Fruit fly (Drosophila melanogaster) whole organism, prepupa: ENCODE measurements around the gene CG32568.

ENCODE experiments used
- Blimp-1 ChIP-seq: fragments of 200-800 bp; sonication (Bioruptor generic); optimal IDR thresholded peaks from 3 replicates; lab custom pipeline; 2017; ENCODE audit warnings: missing biosample characterization, missing genetic modification characterization, mild to moderate bottlenecking, moderate library complexity, missing genetic modification reagents
- CG10631 ChIP-seq: fragments of 200-800 bp; sonication (Bioruptor generic); optimal IDR thresholded peaks from 2 replicates; lab custom pipeline; 2016; ENCODE audit warnings: missing biosample characterization, missing genetic modification characterization
- CG10669 ChIP-seq: fragments of 200-800 bp; sonication (Bioruptor generic); optimal IDR thresholded peaks from 3 replicates; lab custom pipeline; 2018; ENCODE audit warnings: missing biosample characterization, mild to moderate bottlenecking, missing genetic modification characterization, moderate library complexity
- CG11294 ChIP-seq: fragments of 200-800 bp; sonication (Bioruptor generic); IDR thresholded peaks from 2 replicates; pipeline ENCODE4 v1.3.6; 2022; ENCODE audit warnings: missing biosample characterization, missing genetic modification characterization
- CG11762 ChIP-seq: fragments of 200-800 bp; sonication (Bioruptor generic); optimal IDR thresholded peaks from 3 replicates; lab custom pipeline; 2016; ENCODE audit warnings: missing biosample characterization, missing genetic modification characterization; ENCODE audit not compliant: insufficient read depth
- CG11902 ChIP-seq: fragments of 200-800 bp; sonication (Bioruptor generic); optimal IDR thresholded peaks from 3 replicates; lab custom pipeline; 2016; ENCODE audit warnings: missing biosample characterization, missing genetic modification characterization
- CG1621 ChIP-seq: fragments of 200-800 bp; sonication (Bioruptor generic); optimal IDR thresholded peaks from 3 replicates; lab custom pipeline; 2018; ENCODE audit warnings: missing biosample characterization, mild to moderate bottlenecking, missing genetic modification characterization
- CG3032 ChIP-seq: fragments of 200-800 bp; optimal IDR thresholded peaks from 2 replicates; lab custom pipeline; 2019; ENCODE audit warnings: missing biosample characterization, mild to moderate bottlenecking, missing genetic modification characterization, moderate library complexity
- CG32006 ChIP-seq: fragments of 200-800 bp; sonication (Bioruptor generic); optimal IDR thresholded peaks from 3 replicates; lab custom pipeline; 2017; ENCODE audit warnings: missing biosample characterization, mild to moderate bottlenecking, missing genetic modification characterization
- CG3919 ChIP-seq: fragments of 200-800 bp; sonication (Bioruptor generic); optimal IDR thresholded peaks from 3 replicates; lab custom pipeline; 2016; ENCODE audit warnings: missing biosample characterization, missing genetic modification characterization
- CG4318 ChIP-seq: fragments of 200-800 bp; sonication (Bioruptor generic); optimal IDR thresholded peaks from 3 replicates; lab custom pipeline; 2017; ENCODE audit warnings: missing biosample characterization, mild to moderate bottlenecking, missing genetic modification characterization
- CG6163 ChIP-seq: fragments of 200-800 bp; sonication (Bioruptor generic); IDR thresholded peaks from 3 replicates; pipeline ENCODE4 v1.3.6; 2022; ENCODE audit warnings: missing biosample characterization, missing genetic modification characterization
- CG6276 ChIP-seq: fragments of 200-800 bp; sonication (Bioruptor generic); optimal IDR thresholded peaks from 2 replicates; lab custom pipeline; 2017; ENCODE audit warnings: missing biosample characterization, mild to moderate bottlenecking, missing genetic modification characterization
- CG6792 ChIP-seq: fragments of 200-800 bp; sonication (Bioruptor generic); optimal IDR thresholded peaks from 3 replicates; lab custom pipeline; 2016; ENCODE audit warnings: missing biosample characterization, missing genetic modification characterization
- CG6808 ChIP-seq: fragments of 200-800 bp; sonication (Bioruptor generic); optimal IDR thresholded peaks from 3 replicates; lab custom pipeline; 2017; ENCODE audit warnings: missing biosample characterization, missing genetic modification characterization, mild to moderate bottlenecking, moderate library complexity, missing genetic modification reagents
- CG7368 ChIP-seq: fragments of 200-800 bp; sonication (Bioruptor generic); optimal IDR thresholded peaks from 3 replicates; lab custom pipeline; 2016; ENCODE audit warnings: missing biosample characterization, missing genetic modification characterization
- CG8632 ChIP-seq: fragments of 200-800 bp; sonication (Bioruptor generic); optimal IDR thresholded peaks from 3 replicates; lab custom pipeline; 2016; ENCODE audit warnings: missing biosample characterization, missing genetic modification characterization
- CG9139 ChIP-seq: fragments of 200-800 bp; sonication (Bioruptor generic); optimal IDR thresholded peaks from 3 replicates; lab custom pipeline; 2017; ENCODE audit warnings: missing biosample characterization, mild to moderate bottlenecking, missing genetic modification characterization
- Eip75B ChIP-seq: fragments of 200-800 bp; sonication (Bioruptor generic); optimal IDR thresholded peaks from 3 replicates; lab custom pipeline; 2016; ENCODE audit warnings: missing biosample characterization, missing genetic modification characterization
- Eip78C ChIP-seq: fragments of 200-800 bp; sonication (Bioruptor generic); peaks from one replicate; lab custom pipeline; 2016; ENCODE audit warnings: missing biosample characterization, missing genetic modification characterization
- Eip93F ChIP-seq: fragments of 200-800 bp; sonication (Bioruptor generic); optimal IDR thresholded peaks from 2 replicates; lab custom pipeline; 2016; ENCODE audit warnings: missing biosample characterization, mild to moderate bottlenecking, missing genetic modification characterization
- Ets21C ChIP-seq: fragments of 200-800 bp; sonication (Bioruptor generic); optimal IDR thresholded peaks from 3 replicates; lab custom pipeline; 2016; ENCODE audit warnings: missing biosample characterization, missing genetic modification characterization
- Ets96B ChIP-seq: fragments of 200-800 bp; optimal IDR thresholded peaks from 2 replicates; lab custom pipeline; 2019; ENCODE audit warnings: missing biosample characterization, mild to moderate bottlenecking, missing genetic modification characterization, moderate library complexity
- Gug ChIP-seq: fragments of 200-800 bp; sonication (Bioruptor generic); IDR thresholded peaks from 2 replicates; pipeline ENCODE4 v1.3.6; 2022; ENCODE audit warnings: missing biosample characterization, missing genetic modification characterization
- Hr38 ChIP-seq: sonication (Bioruptor generic); optimal IDR thresholded peaks from 2 replicates; lab custom pipeline; 2016; ENCODE audit warnings: missing biosample characterization, missing genetic modification characterization
- Hr39 ChIP-seq: fragments of 200-800 bp; sonication (Bioruptor generic); optimal IDR thresholded peaks from 2 replicates; lab custom pipeline; 2016; ENCODE audit warnings: missing biosample characterization, missing genetic modification characterization
- Hr4 ChIP-seq: fragments of 200-800 bp; sonication (Bioruptor generic); optimal IDR thresholded peaks from 3 replicates; lab custom pipeline; 2016; ENCODE audit warnings: missing biosample characterization, missing genetic modification characterization
- Lpt ChIP-seq: fragments of 200-800 bp; sonication (Bioruptor generic); optimal IDR thresholded peaks from 3 replicates; lab custom pipeline; 2016; ENCODE audit warnings: missing biosample characterization, missing genetic modification characterization
- Met ChIP-seq: fragments of 200-800 bp; sonication (Bioruptor generic); optimal IDR thresholded peaks from 3 replicates; lab custom pipeline; 2016; ENCODE audit warnings: missing biosample characterization, missing genetic modification characterization
- Smox ChIP-seq: fragments of 200-800 bp; sonication (Bioruptor generic); optimal IDR thresholded peaks from 3 replicates; lab custom pipeline; 2016; ENCODE audit warnings: missing biosample characterization, missing genetic modification characterization
- Sox102F ChIP-seq: fragments of 200-800 bp; sonication (Bioruptor generic); optimal IDR thresholded peaks from 2 replicates; lab custom pipeline; 2016; ENCODE audit warnings: missing biosample characterization, mild to moderate bottlenecking, missing genetic modification characterization
- Sox14 ChIP-seq: fragments of 200-800 bp; sonication (Bioruptor generic); optimal IDR thresholded peaks from 3 replicates; lab custom pipeline; 2016; ENCODE audit warnings: missing biosample characterization, missing genetic modification characterization
- achi ChIP-seq: fragments of 200-800 bp; sonication (Bioruptor generic); optimal IDR thresholded peaks from 3 replicates; lab custom pipeline; 2016; ENCODE audit warnings: missing biosample characterization, missing genetic modification characterization
- acj6 ChIP-seq: fragments of 200-800 bp; sonication (Bioruptor generic); optimal IDR thresholded peaks from 3 replicates; lab custom pipeline; 2016; ENCODE audit warnings: missing biosample characterization, missing genetic modification characterization
- dac ChIP-seq: fragments of 200-800 bp; sonication (Bioruptor generic); optimal IDR thresholded peaks from 2 replicates; lab custom pipeline; 2017; ENCODE audit warnings: missing biosample characterization, mild to moderate bottlenecking, missing genetic modification characterization
- dsx ChIP-seq: fragments of 200-800 bp; optimal IDR thresholded peaks from 3 replicates; lab custom pipeline; 2019; ENCODE audit warnings: missing biosample characterization, mild to moderate bottlenecking, missing genetic modification characterization, moderate library complexity; ENCODE audit not compliant: poor library complexity, severe bottlenecking
- eg ChIP-seq: fragments of 200-800 bp; sonication (Bioruptor generic); IDR thresholded peaks from 3 replicates; pipeline ENCODE4 v1.3.6; 2022; ENCODE audit warnings: missing biosample characterization, missing genetic modification characterization
- esn ChIP-seq: fragments of 200-800 bp; sonication (Bioruptor generic); optimal IDR thresholded peaks from 2 replicates; lab custom pipeline; 2016; ENCODE audit warnings: missing biosample characterization, mild to moderate bottlenecking, missing genetic modification characterization, moderate library complexity
- fkh ChIP-seq: fragments of 200-800 bp; sonication (Bioruptor generic); optimal IDR thresholded peaks from 3 replicates; lab custom pipeline; 2017; ENCODE audit warnings: missing biosample characterization, mild to moderate bottlenecking, missing genetic modification characterization, moderate library complexity
- lz ChIP-seq: fragments of 200-800 bp; sonication (Bioruptor generic); optimal IDR thresholded peaks from 3 replicates; lab custom pipeline; 2016; ENCODE audit warnings: missing biosample characterization, missing genetic modification characterization
- net ChIP-seq: fragments of 200-800 bp; sonication (Bioruptor generic); optimal IDR thresholded peaks from 3 replicates; lab custom pipeline; 2016; ENCODE audit warnings: missing biosample characterization, missing genetic modification characterization
- pdm3 ChIP-seq: fragments of 200-800 bp; sonication (Bioruptor generic); optimal IDR thresholded peaks from 3 replicates; lab custom pipeline; 2016; ENCODE audit warnings: missing biosample characterization, missing genetic modification characterization
- salr ChIP-seq, 2 experiments: fragments of 200-800 bp; sonication (Bioruptor generic); optimal IDR thresholded peaks; 3 replicates each; lab custom pipeline; 2016 to 2018; ENCODE audit warnings: missing biosample characterization in 2 of 2, missing genetic modification characterization in 2 of 2, mild to moderate bottlenecking in 1 of 2
- spab ChIP-seq: fragments of 200-800 bp; sonication (Bioruptor generic); optimal IDR thresholded peaks from 2 replicates; lab custom pipeline; 2017; ENCODE audit warnings: missing biosample characterization, mild to moderate bottlenecking, missing genetic modification characterization, missing genetic modification reagents
- ss ChIP-seq, 2 experiments: fragments of 200-800 bp; sonication (Bioruptor generic); optimal IDR thresholded peaks; 2 replicates in 1 of 2; 3 replicates in 1 of 2; lab custom pipeline; 2017 to 2018; ENCODE audit warnings: mild to moderate bottlenecking in 2 of 2, missing biosample characterization in 2 of 2, missing genetic modification characterization in 2 of 2, moderate library complexity in 1 of 2
- svp ChIP-seq: fragments of 200-800 bp; sonication (Bioruptor generic); peaks from one replicate; lab custom pipeline; 2016; ENCODE audit warnings: missing biosample characterization, missing genetic modification characterization
- vri ChIP-seq: fragments of 200-800 bp; sonication (Bioruptor generic); optimal IDR thresholded peaks from 3 replicates; lab custom pipeline; 2016; ENCODE audit warnings: missing biosample characterization, mild to moderate bottlenecking, missing genetic modification characterization

The CG32568 gene

DNA sequence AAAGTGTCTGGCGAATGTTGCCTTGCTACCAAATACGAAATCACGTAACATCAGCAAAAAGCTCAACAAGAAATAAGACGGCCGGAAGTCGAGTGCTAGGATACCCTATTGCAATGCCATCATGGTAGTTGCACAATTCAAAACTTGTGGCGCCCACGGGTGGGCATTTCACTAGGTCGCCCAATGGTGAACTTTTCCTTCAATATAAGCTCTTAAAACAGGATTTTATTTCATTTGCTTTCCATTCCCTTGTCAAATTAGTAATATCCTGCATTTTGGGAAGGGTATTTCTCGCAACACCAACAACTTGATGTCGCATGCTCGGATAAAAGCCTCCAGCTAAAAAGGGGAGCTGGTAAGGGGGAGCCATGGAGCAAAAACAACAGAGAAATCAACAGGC, 20.8 kb downstream of the CG32568 start (continued):
- TF ChIP-seq ss (GFP tag; optimal IDR thresholded peaks at IDR 0.05; lab: Kevin White, UChicago), result no peak
- TF ChIP-seq fkh (GFP tag; lab: Kevin White, UChicago), result no peak
- peak; percentile 81 for TF ChIP-seq esn
- peak; percentile 65 for TF ChIP-seq Ets21C (GFP tag; lab: Kevin White, UChicago)
- TF ChIP-seq Eip78C (GFP tag; lab: Kevin White, UChicago), result peak; percentile 74
- 0 out of 2 replicates have a peak, but pooled peaks have one; percentile 37 for TF ChIP-seq CG11294 (GFP tag; lab: Robert Waterston, UW)
- peak; percentile 40 for TF ChIP-seq net (GFP tag; lab: Kevin White, UChicago)
- peak; percentile 54 for TF ChIP-seq achi
- TF ChIP-seq CG11762, result peak; percentile 22
- TF ChIP-seq CG10669 (GFP tag; lab: Kevin White, UChicago), result peak; percentile 60
- no peak for TF ChIP-seq Eip93F (GFP tag; lab: Kevin White, UChicago)
- peak; percentile 66 for TF ChIP-seq CG10631 (GFP tag; lab: Kevin White, UChicago)
- TF ChIP-seq CG9139, result no peak
- no peak for TF ChIP-seq CG6808 (GFP tag; lab: Kevin White, UChicago)
- TF ChIP-seq salr (GFP tag; optimal IDR thresholded peaks at IDR 0.05; lab: Kevin White, UChicago), result peak in 1 of 2 experiments; percentile 43
- peak; percentile 67 for TF ChIP-seq CG8632 (GFP tag; lab: Kevin White, UChicago)
- TF ChIP-seq CG11902 (GFP tag; lab: Kevin White, UChicago), result peak; percentile 62
- peak; percentile 59 for TF ChIP-seq pdm3 (GFP tag; lab: Kevin White, UChicago)
- peak; percentile 66 for TF ChIP-seq Smox
- peak; percentile 19 for TF ChIP-seq CG4318

DNA sequence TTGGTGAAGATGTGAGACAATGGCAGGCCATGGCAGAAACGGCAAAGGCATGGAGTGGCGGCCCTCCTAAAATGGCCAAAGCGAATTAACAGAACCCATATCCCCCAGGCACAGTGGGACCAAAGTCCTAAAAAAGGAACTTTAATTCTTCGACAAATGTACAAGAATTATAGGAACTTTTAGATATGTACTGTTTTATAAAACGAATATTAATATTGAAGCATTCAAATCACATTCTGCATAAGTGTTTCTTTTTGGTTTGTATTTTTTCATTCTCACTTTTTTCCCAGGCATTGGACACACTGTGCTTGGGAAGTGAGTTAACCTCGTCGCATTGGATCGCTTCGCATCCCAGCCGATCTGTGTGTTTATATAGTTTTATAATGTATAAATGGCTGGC, 24.2 kb downstream of the CG32568 start:
- TF ChIP-seq dsx (GFP tag; lab: Kevin White, UChicago) (peak; percentile 62), Sox102F (GFP tag; lab: Kevin White, UChicago) (peak; percentile 26), fkh (GFP tag; lab: Kevin White, UChicago) (no peak), dac (GFP tag; lab: Kevin White, UChicago) (no peak), Ets21C (GFP tag; lab: Kevin White, UChicago) (no peak), CG1621 (tag; lab: Kevin White, UChicago) (peak; percentile 8), Met (GFP tag; lab: Kevin White, UChicago) (peak; percentile 42), ss (GFP tag; optimal IDR thresholded peaks at IDR 0.05; lab: Kevin White, UChicago) (peak; percentile 59 to 70), CG11294 (GFP tag; lab: Robert Waterston, UW) (no peak), CG32006 (GFP tag; lab: Kevin White, UChicago) (peak; percentile 48), acj6 (GFP tag; lab: Kevin White, UChicago) (peak; percentile 18), Hr4 (peak; percentile 11), Lpt (GFP tag; lab: Kevin White, UChicago) (no peak), Sox14 (GFP tag; lab: Kevin White, UChicago) (peak; percentile 25), Smox (peak; percentile 37), CG4318 (no peak), CG7368 (GFP tag; lab: Kevin White, UChicago) (no peak), Hr39 (GFP tag; lab: Kevin White, UChicago) (no peak), CG11762 (no peak), salr (GFP tag; optimal IDR thresholded peaks at IDR 0.05; lab: Kevin White, UChicago) (peak in 1 of 2 experiments; percentile 34), CG11902 (GFP tag; lab: Kevin White, UChicago) (no peak), pdm3 (GFP tag; lab: Kevin White, UChicago) (peak; percentile 9), eg (GFP tag; lab: Robert Waterston, UW) (no peak), net (GFP tag; lab: Kevin White, UChicago) (peak; percentile 49), Gug (GFP tag; lab: Robert Waterston, UW) (no peak), Hr38 (GFP tag; lab: Kevin White, UChicago) (no peak), CG3919 (GFP tag; lab: Kevin White, UChicago) (peak; percentile 28), CG6276 (GFP tag; lab: Kevin White, UChicago) (peak; percentile 24), Blimp-1 (GFP tag; lab: Kevin White, UChicago) (no peak), esn (peak; percentile 53), CG10631 (GFP tag; lab: Kevin White, UChicago) (peak; percentile 34), CG9139 (no peak), Eip78C (GFP tag; lab: Kevin White, UChicago) (peak; percentile 91), spab (GFP tag; lab: Kevin White, UChicago) (peak; percentile 16), svp (peak; percentile 86), Eip75B (peak; percentile 19), lz (GFP tag; lab: Kevin White, UChicago) (peak; percentile 33), achi (peak; percentile 42), CG3032 (tag; lab: Kevin White, UChicago) (peak; percentile 23), CG6163 (GFP tag; lab: Robert Waterston, UW) (no peak), Ets96B (peak; percentile 28), vri (GFP tag; lab: Kevin White, UChicago) (peak; percentile 3), CG6808 (GFP tag; lab: Kevin White, UChicago) (peak; percentile 39), CG6792 (peak; percentile 31)
